Fruit fly (Drosophila melanogaster) whole organism, prepupa: ENCODE measurements around the gene Ir94f.

Source experiments
- Blimp-1 ChIP-seq: fragments of 200-800 bp; sonication (Bioruptor generic); optimal IDR thresholded peaks from 3 replicates; lab custom pipeline; 2017; ENCODE audit warnings: missing biosample characterization, missing genetic modification characterization, mild to moderate bottlenecking, moderate library complexity, missing genetic modification reagents
- CG10631 ChIP-seq: fragments of 200-800 bp; sonication (Bioruptor generic); optimal IDR thresholded peaks from 2 replicates; lab custom pipeline; 2016; ENCODE audit warnings: missing biosample characterization, missing genetic modification characterization
- CG11294 ChIP-seq: fragments of 200-800 bp; sonication (Bioruptor generic); IDR thresholded peaks from 2 replicates; pipeline ENCODE4 v1.3.6; 2022; ENCODE audit warnings: missing biosample characterization, missing genetic modification characterization
- CG11902 ChIP-seq: fragments of 200-800 bp; sonication (Bioruptor generic); optimal IDR thresholded peaks from 3 replicates; lab custom pipeline; 2016; ENCODE audit warnings: missing biosample characterization, missing genetic modification characterization
- CG15336 ChIP-seq: fragments of 200-800 bp; sonication (Bioruptor generic); IDR thresholded peaks from 2 replicates; pipeline ENCODE4 v1.3.6; 2022; ENCODE audit warnings: missing biosample characterization, missing genetic modification characterization
- CG1621 ChIP-seq: fragments of 200-800 bp; sonication (Bioruptor generic); optimal IDR thresholded peaks from 3 replicates; lab custom pipeline; 2018; ENCODE audit warnings: missing biosample characterization, mild to moderate bottlenecking, missing genetic modification characterization
- CG16779 ChIP-seq: fragments of 200-800 bp; sonication (Bioruptor generic); optimal IDR thresholded peaks from 3 replicates; lab custom pipeline; 2017; ENCODE audit warnings: missing biosample characterization, mild to moderate bottlenecking, missing genetic modification characterization
- CG3032 ChIP-seq: fragments of 200-800 bp; optimal IDR thresholded peaks from 2 replicates; lab custom pipeline; 2019; ENCODE audit warnings: missing biosample characterization, mild to moderate bottlenecking, missing genetic modification characterization, moderate library complexity
- CG32006 ChIP-seq: fragments of 200-800 bp; sonication (Bioruptor generic); optimal IDR thresholded peaks from 3 replicates; lab custom pipeline; 2017; ENCODE audit warnings: missing biosample characterization, mild to moderate bottlenecking, missing genetic modification characterization
- CG34406 ChIP-seq: fragments of 200-800 bp; sonication (Bioruptor generic); optimal IDR thresholded peaks from 3 replicates; lab custom pipeline; 2016; ENCODE audit warnings: missing biosample characterization, missing genetic modification characterization
- CG3919 ChIP-seq: fragments of 200-800 bp; sonication (Bioruptor generic); optimal IDR thresholded peaks from 3 replicates; lab custom pipeline; 2016; ENCODE audit warnings: missing biosample characterization, missing genetic modification characterization
- CG6276 ChIP-seq: fragments of 200-800 bp; sonication (Bioruptor generic); optimal IDR thresholded peaks from 2 replicates; lab custom pipeline; 2017; ENCODE audit warnings: missing biosample characterization, mild to moderate bottlenecking, missing genetic modification characterization
- CG6808 ChIP-seq: fragments of 200-800 bp; sonication (Bioruptor generic); optimal IDR thresholded peaks from 3 replicates; lab custom pipeline; 2017; ENCODE audit warnings: missing biosample characterization, missing genetic modification characterization, mild to moderate bottlenecking, moderate library complexity, missing genetic modification reagents
- CG7368 ChIP-seq: fragments of 200-800 bp; sonication (Bioruptor generic); optimal IDR thresholded peaks from 3 replicates; lab custom pipeline; 2016; ENCODE audit warnings: missing biosample characterization, missing genetic modification characterization
- CG8119 ChIP-seq: fragments of 200-800 bp; sonication (Bioruptor generic); IDR thresholded peaks from 3 replicates; pipeline ENCODE4 v1.3.6; 2022; ENCODE audit warnings: missing biosample characterization, missing genetic modification characterization
- CG8319 ChIP-seq: fragments of 200-800 bp; sonication (Bioruptor generic); optimal IDR thresholded peaks from 3 replicates; lab custom pipeline; 2016; ENCODE audit warnings: missing biosample characterization, missing genetic modification characterization
- CG8632 ChIP-seq: fragments of 200-800 bp; sonication (Bioruptor generic); optimal IDR thresholded peaks from 3 replicates; lab custom pipeline; 2016; ENCODE audit warnings: missing biosample characterization, missing genetic modification characterization
- CG9139 ChIP-seq: fragments of 200-800 bp; sonication (Bioruptor generic); optimal IDR thresholded peaks from 3 replicates; lab custom pipeline; 2017; ENCODE audit warnings: missing biosample characterization, mild to moderate bottlenecking, missing genetic modification characterization
- Eip75B ChIP-seq: fragments of 200-800 bp; sonication (Bioruptor generic); optimal IDR thresholded peaks from 3 replicates; lab custom pipeline; 2016; ENCODE audit warnings: missing biosample characterization, missing genetic modification characterization
- Eip78C ChIP-seq: fragments of 200-800 bp; sonication (Bioruptor generic); peaks from one replicate; lab custom pipeline; 2016; ENCODE audit warnings: missing biosample characterization, missing genetic modification characterization
- Eip93F ChIP-seq: fragments of 200-800 bp; sonication (Bioruptor generic); optimal IDR thresholded peaks from 2 replicates; lab custom pipeline; 2016; ENCODE audit warnings: missing biosample characterization, mild to moderate bottlenecking, missing genetic modification characterization
- Ets21C ChIP-seq: fragments of 200-800 bp; sonication (Bioruptor generic); optimal IDR thresholded peaks from 3 replicates; lab custom pipeline; 2016; ENCODE audit warnings: missing biosample characterization, missing genetic modification characterization
- Ets96B ChIP-seq: fragments of 200-800 bp; optimal IDR thresholded peaks from 2 replicates; lab custom pipeline; 2019; ENCODE audit warnings: missing biosample characterization, mild to moderate bottlenecking, missing genetic modification characterization, moderate library complexity
- Gug ChIP-seq: fragments of 200-800 bp; sonication (Bioruptor generic); IDR thresholded peaks from 2 replicates; pipeline ENCODE4 v1.3.6; 2022; ENCODE audit warnings: missing biosample characterization, missing genetic modification characterization
- Hr38 ChIP-seq: sonication (Bioruptor generic); optimal IDR thresholded peaks from 2 replicates; lab custom pipeline; 2016; ENCODE audit warnings: missing biosample characterization, missing genetic modification characterization
- Hr39 ChIP-seq: fragments of 200-800 bp; sonication (Bioruptor generic); optimal IDR thresholded peaks from 2 replicates; lab custom pipeline; 2016; ENCODE audit warnings: missing biosample characterization, missing genetic modification characterization
- Hr4 ChIP-seq: fragments of 200-800 bp; sonication (Bioruptor generic); optimal IDR thresholded peaks from 3 replicates; lab custom pipeline; 2016; ENCODE audit warnings: missing biosample characterization, missing genetic modification characterization
- Lpt ChIP-seq: fragments of 200-800 bp; sonication (Bioruptor generic); optimal IDR thresholded peaks from 3 replicates; lab custom pipeline; 2016; ENCODE audit warnings: missing biosample characterization, missing genetic modification characterization
- Met ChIP-seq: fragments of 200-800 bp; sonication (Bioruptor generic); optimal IDR thresholded peaks from 3 replicates; lab custom pipeline; 2016; ENCODE audit warnings: missing biosample characterization, missing genetic modification characterization
- OdsH ChIP-seq: fragments of 200-800 bp; sonication (Bioruptor generic); optimal IDR thresholded peaks from 3 replicates; lab custom pipeline; 2016; ENCODE audit warnings: missing biosample characterization, missing genetic modification characterization
- Smox ChIP-seq: fragments of 200-800 bp; sonication (Bioruptor generic); optimal IDR thresholded peaks from 3 replicates; lab custom pipeline; 2016; ENCODE audit warnings: missing biosample characterization, missing genetic modification characterization
- Sox102F ChIP-seq: fragments of 200-800 bp; sonication (Bioruptor generic); optimal IDR thresholded peaks from 2 replicates; lab custom pipeline; 2016; ENCODE audit warnings: missing biosample characterization, mild to moderate bottlenecking, missing genetic modification characterization
- achi ChIP-seq: fragments of 200-800 bp; sonication (Bioruptor generic); optimal IDR thresholded peaks from 3 replicates; lab custom pipeline; 2016; ENCODE audit warnings: missing biosample characterization, missing genetic modification characterization
- acj6 ChIP-seq: fragments of 200-800 bp; sonication (Bioruptor generic); optimal IDR thresholded peaks from 3 replicates; lab custom pipeline; 2016; ENCODE audit warnings: missing biosample characterization, missing genetic modification characterization
- cyc ChIP-seq: fragments of 200-800 bp; sonication (Bioruptor generic); optimal IDR thresholded peaks from 3 replicates; lab custom pipeline; 2016; ENCODE audit warnings: missing biosample characterization, missing genetic modification characterization
- dsx ChIP-seq: fragments of 200-800 bp; optimal IDR thresholded peaks from 3 replicates; lab custom pipeline; 2019; ENCODE audit warnings: missing biosample characterization, mild to moderate bottlenecking, missing genetic modification characterization, moderate library complexity; ENCODE audit not compliant: poor library complexity, severe bottlenecking
- eg ChIP-seq: fragments of 200-800 bp; sonication (Bioruptor generic); IDR thresholded peaks from 3 replicates; pipeline ENCODE4 v1.3.6; 2022; ENCODE audit warnings: missing biosample characterization, missing genetic modification characterization
- esn ChIP-seq: fragments of 200-800 bp; sonication (Bioruptor generic); optimal IDR thresholded peaks from 2 replicates; lab custom pipeline; 2016; ENCODE audit warnings: missing biosample characterization, mild to moderate bottlenecking, missing genetic modification characterization, moderate library complexity
- fd85E ChIP-seq: fragments of 200-800 bp; sonication (Bioruptor generic); optimal IDR thresholded peaks from 3 replicates; lab custom pipeline; 2016; ENCODE audit warnings: missing biosample characterization, missing genetic modification characterization
- fkh ChIP-seq: fragments of 200-800 bp; sonication (Bioruptor generic); optimal IDR thresholded peaks from 3 replicates; lab custom pipeline; 2017; ENCODE audit warnings: missing biosample characterization, mild to moderate bottlenecking, missing genetic modification characterization, moderate library complexity
- lz ChIP-seq: fragments of 200-800 bp; sonication (Bioruptor generic); optimal IDR thresholded peaks from 3 replicates; lab custom pipeline; 2016; ENCODE audit warnings: missing biosample characterization, missing genetic modification characterization
- pdm3 ChIP-seq: fragments of 200-800 bp; sonication (Bioruptor generic); optimal IDR thresholded peaks from 3 replicates; lab custom pipeline; 2016; ENCODE audit warnings: missing biosample characterization, missing genetic modification characterization
- salr ChIP-seq, 2 experiments: fragments of 200-800 bp; sonication (Bioruptor generic); optimal IDR thresholded peaks; 3 replicates each; lab custom pipeline; 2016 to 2018; ENCODE audit warnings: missing biosample characterization in 2 of 2, missing genetic modification characterization in 2 of 2, mild to moderate bottlenecking in 1 of 2
- spab ChIP-seq: fragments of 200-800 bp; sonication (Bioruptor generic); optimal IDR thresholded peaks from 2 replicates; lab custom pipeline; 2017; ENCODE audit warnings: missing biosample characterization, mild to moderate bottlenecking, missing genetic modification characterization, missing genetic modification reagents
- topi ChIP-seq: fragments of 200-800 bp; sonication (Bioruptor generic); optimal IDR thresholded peaks from 3 replicates; lab custom pipeline; 2016; ENCODE audit warnings: missing biosample characterization, missing genetic modification characterization
- vri ChIP-seq: fragments of 200-800 bp; sonication (Bioruptor generic); optimal IDR thresholded peaks from 3 replicates; lab custom pipeline; 2016; ENCODE audit warnings: missing biosample characterization, mild to moderate bottlenecking, missing genetic modification characterization

Ir94f gene

DNA sequence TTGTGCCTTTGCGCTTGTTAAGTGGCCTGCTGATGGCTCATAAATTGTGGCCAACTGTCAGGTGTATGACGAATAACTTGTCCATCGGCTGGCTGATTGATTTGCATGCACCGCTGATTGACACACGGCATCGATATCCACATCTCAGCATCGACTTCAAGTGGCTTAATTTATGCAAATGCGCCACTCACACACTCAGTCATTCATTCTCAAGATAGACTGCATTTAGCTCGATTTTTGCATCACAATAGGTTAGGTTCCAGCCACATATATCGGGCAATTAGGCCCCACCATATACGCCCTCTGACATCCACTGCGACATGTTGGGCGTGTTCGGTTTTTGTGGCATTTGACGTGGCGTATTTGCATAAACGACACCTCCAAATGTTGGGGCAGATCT is 25.8 kb upstream of the Ir94f start:
- TF ChIP-seq eg (GFP tag; lab: Robert Waterston, UW) (no peak), vri (GFP tag; lab: Kevin White, UChicago) (no peak)

DNA sequence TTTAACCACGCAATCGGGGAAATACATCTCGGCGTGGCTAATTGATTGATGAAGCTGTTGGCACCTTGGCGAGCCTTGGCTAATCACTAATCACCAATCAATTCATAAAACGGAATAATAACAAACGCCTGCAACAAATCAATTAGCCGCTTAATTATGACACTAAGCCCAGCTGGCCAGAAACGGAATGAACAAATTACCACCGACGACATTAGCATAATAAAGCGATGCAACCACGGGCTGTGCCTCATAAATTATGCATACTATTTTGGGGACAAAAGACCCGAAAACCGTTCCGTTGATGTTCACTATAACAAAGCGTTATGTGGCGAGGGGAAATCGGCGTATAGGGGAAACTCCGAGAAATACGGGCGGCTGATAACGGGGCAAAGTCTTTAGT is 21.0 kb upstream of the Ir94f start:
- TF ChIP-seq CG8319 (GFP tag; lab: Kevin White, UChicago) (no peak), CG34406 (GFP tag; lab: Kevin White, UChicago) (no peak), Smox (GFP tag; lab: Kevin White, UChicago) (no peak), esn (GFP tag; lab: Kevin White, UChicago) (no peak), achi (GFP tag; lab: Kevin White, UChicago) (no peak), Gug (GFP tag; lab: Robert Waterston, UW) (no peak), Lpt (GFP tag; lab: Kevin White, UChicago) (no peak), spab (GFP tag; lab: Kevin White, UChicago) (no peak), CG3919 (no peak), CG16779 (no peak), Hr4 (no peak), CG10631 (GFP tag; lab: Kevin White, UChicago) (no peak), CG11294 (GFP tag; lab: Robert Waterston, UW) (no peak), Eip75B (GFP tag; lab: Kevin White, UChicago) (no peak), CG9139 (GFP tag; lab: Kevin White, UChicago) (no peak), fkh (no peak), CG8119 (GFP tag; lab: Robert Waterston, UW) (no peak)

DNA sequence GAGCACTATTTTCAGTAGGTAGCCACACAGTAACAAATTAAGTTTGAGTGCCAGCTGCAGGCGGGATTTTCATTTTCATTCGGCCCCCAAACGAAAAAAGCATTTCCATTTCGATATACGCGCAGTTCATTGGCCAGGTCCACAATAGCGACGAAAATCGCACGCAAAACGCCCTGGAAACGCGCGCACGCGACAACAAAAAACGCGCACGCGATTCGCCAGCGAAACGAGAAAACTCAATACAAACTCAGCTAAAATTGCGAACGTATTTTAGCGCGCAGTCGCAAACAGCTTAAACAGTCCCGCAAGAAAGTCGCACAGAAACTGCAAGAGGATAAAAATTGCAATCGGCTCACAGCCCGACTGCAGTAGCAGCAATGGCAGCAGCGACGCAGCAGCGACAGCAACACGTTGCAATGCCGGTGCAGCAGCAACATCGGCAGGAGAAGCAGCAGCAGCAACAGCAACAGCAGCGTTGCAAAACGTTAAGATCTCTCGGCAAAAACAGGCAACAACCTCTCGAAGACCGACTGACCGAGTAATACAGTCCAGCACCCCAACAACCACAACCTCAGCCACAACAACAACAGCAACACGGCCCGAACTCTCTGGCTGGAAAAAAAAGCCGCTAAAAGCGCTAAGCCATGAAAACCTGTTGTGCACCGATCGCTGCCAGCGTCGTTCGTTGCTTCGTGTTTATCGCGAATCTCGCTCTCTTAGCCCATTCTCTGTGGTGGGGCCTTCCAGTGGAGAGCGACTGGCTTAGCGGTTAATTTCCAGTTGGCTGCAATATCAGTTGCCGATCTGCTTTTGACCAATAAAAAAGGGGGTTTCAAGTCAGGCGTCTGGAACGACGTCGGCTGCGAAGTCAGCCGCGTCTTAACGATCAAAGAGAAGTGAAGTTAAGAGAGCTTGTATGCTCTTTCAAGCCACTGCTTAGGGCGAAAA is 9.4 kb upstream of the Ir94f start, which contains the start of gene CG4374:
CG4374 (minus strand) TSS at position 268 of the 948 bp plus-strand sequence.
- TF ChIP-seq CG11902 (GFP tag; lab: Kevin White, UChicago) (no peak), Ets96B (tag; lab: Kevin White, UChicago) (no peak), CG32006 (GFP tag; lab: Kevin White, UChicago) (no peak), Blimp-1 (no peak), fkh (no peak), CG6276 (GFP tag; lab: Kevin White, UChicago) (no peak), CG8632 (GFP tag; lab: Kevin White, UChicago) (no peak), acj6 (GFP tag; lab: Kevin White, UChicago) (no peak), CG16779 (no peak), pdm3 (GFP tag; lab: Kevin White, UChicago) (no peak), Ets21C (GFP tag; lab: Kevin White, UChicago) (no peak), topi (GFP tag; lab: Kevin White, UChicago) (no peak), Lpt (GFP tag; lab: Kevin White, UChicago) (peak; percentile 34), Hr38 (GFP tag; lab: Kevin White, UChicago) (no peak), CG8119 (GFP tag; lab: Robert Waterston, UW) (no peak), vri (GFP tag; lab: Kevin White, UChicago) (no peak), CG7368 (GFP tag; lab: Kevin White, UChicago) (no peak), CG1621 (tag; lab: Kevin White, UChicago) (no peak), Hr39 (no peak), Eip78C (GFP tag; lab: Kevin White, UChicago) (peak; percentile 25), CG10631 (GFP tag; lab: Kevin White, UChicago) (no peak), CG6808 (GFP tag; lab: Kevin White, UChicago) (no peak), Sox102F (GFP tag; lab: Kevin White, UChicago) (no peak), Smox (GFP tag; lab: Kevin White, UChicago) (no peak), lz (GFP tag; lab: Kevin White, UChicago) (no peak), dsx (peak; percentile 40), OdsH (no peak), CG8319 (GFP tag; lab: Kevin White, UChicago) (no peak), CG15336 (no peak), Met (no peak), CG3032 (tag; lab: Kevin White, UChicago) (no peak), salr (GFP tag; optimal IDR thresholded peaks at IDR 0.05; lab: Kevin White, UChicago) (no peak), CG9139 (GFP tag; lab: Kevin White, UChicago) (peak; percentile 14), spab (GFP tag; lab: Kevin White, UChicago) (no peak), Eip93F (GFP tag; lab: Kevin White, UChicago) (no peak), cyc (GFP tag; lab: Kevin White, UChicago) (no peak), fd85E (GFP tag; lab: Kevin White, UChicago) (no peak)
